Fruit fly (Drosophila melanogaster) whole organism, embryonic: Measurements from ENCODE around the gene CCAP.

Source experiments
- Blimp-1 ChIP-seq: fragments of 200-800 bp; sonication (Bioruptor generic); optimal IDR thresholded peaks from 3 replicates; lab custom pipeline; 2018; ENCODE audit warnings: missing biosample characterization, missing genetic modification characterization, mild to moderate bottlenecking, moderate library complexity, missing genetic modification reagents
- CG5953 ChIP-seq: fragments of 200-800 bp; sonication (Bioruptor generic); IDR thresholded peaks from 2 replicates; pipeline ENCODE4 v1.3.6; 2022; ENCODE audit warnings: missing biosample characterization, missing genetic modification characterization
- CG8944 ChIP-seq: fragments of 200-800 bp; sonication (Bioruptor generic); optimal IDR thresholded peaks from 3 replicates; lab custom pipeline; 2016; ENCODE audit warnings: missing biosample characterization, missing genetic modification characterization
- Hr51 ChIP-seq, 2 experiments: fragments of 200-800 bp; sonication (Bioruptor generic); optimal IDR thresholded peaks; 2 replicates in 1 of 2; 3 replicates in 1 of 2; lab custom pipeline; 2016 to 2018; ENCODE audit warnings: missing biosample characterization in 2 of 2, missing genetic modification characterization in 2 of 2, mild to moderate bottlenecking in 1 of 2, moderate library complexity in 1 of 2
- Neu2 ChIP-seq: fragments of 200-800 bp; sonication (Bioruptor generic); optimal IDR thresholded peaks from 3 replicates; lab custom pipeline; 2016; ENCODE audit warnings: missing biosample characterization, missing genetic modification characterization, borderline replicate concordance
- croc ChIP-seq: fragments of 200-800 bp; sonication (Bioruptor generic); conservative IDR thresholded peaks from 3 replicates; pipeline ENCODE4 v1.3.6; 2022; ENCODE audit warnings: missing biosample characterization, missing genetic modification characterization
- seq ChIP-seq: fragments of 200-800 bp; sonication (Bioruptor generic); IDR thresholded peaks from 2 replicates; pipeline ENCODE4 v1.3.6; 2022; ENCODE audit warnings: missing biosample characterization, missing genetic modification characterization

- TF ChIP-seq CG5953 (GFP tag; lab: Robert Waterston, UW) (no peak), Hr51 (GFP tag; optimal IDR thresholded peaks at IDR 0.05; lab: Kevin White, UChicago) (no peak), seq (GFP tag; lab: Robert Waterston, UW) (no peak), Blimp-1 (GFP tag; lab: Kevin White, UChicago) (no peak), croc (GFP tag; lab: Robert Waterston, UW) (no peak), Neu2 (no peak), CG8944 (GFP tag; lab: Kevin White, UChicago) (no peak)
Observed at dm6 chr3R:22747423-22748090, 45.7 kb upstream of the CCAP start, which contains the start of gene CG17141.
